Fruit fly (Drosophila melanogaster) whole organism, prepupa: ENCODE data around the gene CG43185.

Experiments used
- CG3032 ChIP-seq: fragments of 200-800 bp; optimal IDR thresholded peaks from 2 replicates; lab custom pipeline; 2019; ENCODE audit warnings: missing biosample characterization, mild to moderate bottlenecking, missing genetic modification characterization, moderate library complexity
- CG4318 ChIP-seq: fragments of 200-800 bp; sonication (Bioruptor generic); optimal IDR thresholded peaks from 3 replicates; lab custom pipeline; 2017; ENCODE audit warnings: missing biosample characterization, mild to moderate bottlenecking, missing genetic modification characterization
- CG9139 ChIP-seq: fragments of 200-800 bp; sonication (Bioruptor generic); optimal IDR thresholded peaks from 3 replicates; lab custom pipeline; 2017; ENCODE audit warnings: missing biosample characterization, mild to moderate bottlenecking, missing genetic modification characterization

dm6 chr2L:5894533-5894932 is 9.8 kb downstream of the CG43185 start:
- no peak for TF ChIP-seq CG4318
- no peak for TF ChIP-seq CG9139 (GFP tag; lab: Kevin White, UChicago)
- TF ChIP-seq CG3032 (tag; lab: Kevin White, UChicago): no peak
